Worm (Caenorhabditis elegans) whole organism, mixed stage, embryonic: Measurements from ENCODE around the gene flor-1.

Source experiments
- blmp-1 ChIP-seq: fragments of 150-350 bp; optimal IDR thresholded peaks from 2 replicates; lab custom pipeline; 2014; ENCODE audit warnings: missing biosample characterization, missing genetic modification characterization
- lin-32 ChIP-seq: fragments of 200-800 bp; sonication (Bioruptor generic); optimal IDR thresholded peaks from 2 replicates; lab custom pipeline; 2018; ENCODE audit warnings: mild to moderate bottlenecking, missing genetic modification characterization, missing compliant biosample characterization
- mab-5 ChIP-seq: fragments of 150-350 bp; optimal IDR thresholded peaks from 2 replicates; lab custom pipeline; 2014; ENCODE audit warnings: missing biosample characterization, missing genetic modification characterization
- mep-1 ChIP-seq: fragments of 150-350 bp; optimal IDR thresholded peaks from 2 replicates; lab custom pipeline; 2017; ENCODE audit warnings: missing biosample characterization, missing genetic modification reagents, missing genetic modification characterization, inconsistent platforms
- nhr-12 ChIP-seq: fragments of 150-350 bp; optimal IDR thresholded peaks from 2 replicates; lab custom pipeline; 2014; ENCODE audit warnings: missing biosample characterization, missing genetic modification characterization
- nhr-237 ChIP-seq: fragments of 150-350 bp; optimal IDR thresholded peaks from 2 replicates; lab custom pipeline; 2014; ENCODE audit warnings: missing biosample characterization, missing genetic modification characterization
- pha-4 ChIP-seq: fragments of 150-350 bp; optimal IDR thresholded peaks from 2 replicates; lab custom pipeline; 2018; ENCODE audit warnings: missing biosample characterization, missing genetic modification reagents, missing genetic modification characterization
- snpc-4 ChIP-seq: fragments of 150-350 bp; optimal IDR thresholded peaks from 2 replicates; lab custom pipeline; 2014; ENCODE audit warnings: missing biosample characterization, missing genetic modification characterization
- unc-39 ChIP-seq: fragments of 150-350 bp; optimal IDR thresholded peaks from 2 replicates; lab custom pipeline; 2014; ENCODE audit warnings: missing biosample characterization, missing genetic modification characterization
- unc-62 ChIP-seq: fragments of 150-350 bp; optimal IDR thresholded peaks from 2 replicates; lab custom pipeline; 2014; ENCODE audit warnings: missing biosample characterization, missing genetic modification reagents, missing genetic modification characterization

ce11 chrV:15127413-15127812 lies 8.0 kb upstream of the flor-1 start, which contains the start of gene srj-27:
- TF ChIP-seq snpc-4 (tag; lab: Kevin White, UChicago) (no peak), nhr-12 (tag; lab: Kevin White, UChicago) (no peak), nhr-237 (tag; lab: Kevin White, UChicago) (no peak), unc-39 (tag; lab: Kevin White, UChicago) (no peak), blmp-1 (tag; lab: Kevin White, UChicago) (no peak), mab-5 (tag; lab: Kevin White, UChicago) (no peak), pha-4 (tag; lab: Kevin White, UChicago) (no peak), unc-62 (no peak), mep-1 (tag; lab: Kevin White, UChicago) (no peak), lin-32 (GFP tag; lab: Kevin White, UChicago) (no peak)
